Worm (Caenorhabditis elegans) whole organism, L1 larva: ENCODE measurements around the gene frpr-21.

Experiments used
- C34B4.2 ChIP-seq: sonication (generic microtip); optimal IDR thresholded peaks from 2 replicates; lab custom pipeline; 2017; ENCODE audit warnings: mild to moderate bottlenecking, missing genetic modification characterization, missing compliant biosample characterization
- F16B12.6 ChIP-seq: fragments of 150-350 bp; optimal IDR thresholded peaks from 2 replicates; lab custom pipeline; 2014; ENCODE audit warnings: missing biosample characterization, missing genetic modification characterization
- aly-2 ChIP-seq: fragments of 150-350 bp; optimal IDR thresholded peaks from 2 replicates; lab custom pipeline; 2014; ENCODE audit warnings: missing biosample characterization, missing genetic modification characterization
- ceh-8 ChIP-seq: fragments of 200-800 bp; sonication (Bioruptor generic); optimal IDR thresholded peaks from 2 replicates; lab custom pipeline; 2018; ENCODE audit warnings: mild to moderate bottlenecking, missing genetic modification characterization, moderate library complexity, missing compliant biosample characterization
- dpl-1 ChIP-seq, 3 experiments: fragments of 150-350 bp in 2 of 3; sonication (generic microtip) in 1 of 3; optimal IDR thresholded peaks; 2 replicates each; lab custom pipeline; 2014 to 2017; ENCODE audit warnings: missing biosample characterization in 3 of 3, missing genetic modification characterization in 3 of 3, missing genetic modification reagents in 3 of 3
- dsc-1 ChIP-seq: sonication (generic microtip); optimal IDR thresholded peaks from 2 replicates; lab custom pipeline; 2016; ENCODE audit warnings: mild to moderate bottlenecking, missing genetic modification characterization, missing compliant biosample characterization
- efl-3 ChIP-seq: fragments of 200-800 bp; sonication (Bioruptor generic); optimal IDR thresholded peaks from 2 replicates; lab custom pipeline; 2018; ENCODE audit warnings: mild to moderate bottlenecking, missing genetic modification characterization, missing compliant biosample characterization
- egl-13 ChIP-seq: sonication (generic microtip); optimal IDR thresholded peaks from 2 replicates; lab custom pipeline; 2016; ENCODE audit warnings: missing genotype, missing genetic modification reagents, missing genetic modification characterization, missing compliant biosample characterization
- elt-2 ChIP-seq: sonication (generic microtip); optimal IDR thresholded peaks from 2 replicates; lab custom pipeline; 2016; ENCODE audit warnings: missing genetic modification characterization, mild to moderate bottlenecking, inconsistent platforms, missing compliant biosample characterization, missing genetic modification reagents
- fkh-10 ChIP-seq: sonication (generic microtip); optimal IDR thresholded peaks from 2 replicates; lab custom pipeline; 2017; ENCODE audit warnings: missing biosample characterization, missing genetic modification reagents, missing genetic modification characterization
- fkh-8 ChIP-seq: sonication (generic microtip); optimal IDR thresholded peaks from 2 replicates; lab custom pipeline; 2016; ENCODE audit warnings: mild to moderate bottlenecking, missing genetic modification characterization, missing compliant biosample characterization
- fos-1 ChIP-seq: fragments of 150-350 bp; optimal IDR thresholded peaks from 2 replicates; lab custom pipeline; 2014; ENCODE audit warnings: missing biosample characterization, missing genetic modification characterization
- grh-1 ChIP-seq: fragments of 200-800 bp; sonication (Bioruptor generic); IDR thresholded peaks from 2 replicates; pipeline ENCODE4 v1.3.6; 2022; ENCODE audit warnings: missing genetic modification reagents, missing genetic modification characterization, missing compliant biosample characterization
- hlh-4 ChIP-seq: sonication (generic microtip); optimal IDR thresholded peaks from 2 replicates; lab custom pipeline; 2016; ENCODE audit warnings: mild to moderate bottlenecking, missing genetic modification characterization, missing compliant biosample characterization
- irx-1 ChIP-seq: sonication (generic microtip); optimal IDR thresholded peaks from 2 replicates; lab custom pipeline; 2016; ENCODE audit warnings: missing genetic modification characterization, missing compliant biosample characterization
- isw-1 ChIP-seq: fragments of 200-800 bp; sonication (Bioruptor generic); IDR thresholded peaks from 2 replicates; pipeline ENCODE4 v1.3.6; 2022; ENCODE audit warnings: missing genetic modification characterization, missing compliant biosample characterization
- jun-1 ChIP-seq: fragments of 150-350 bp; optimal IDR thresholded peaks from 2 replicates; lab custom pipeline; 2014; ENCODE audit warnings: missing biosample characterization, missing genetic modification reagents, missing genetic modification characterization
- lin-14 ChIP-seq: fragments of 200-800 bp; sonication (Bioruptor generic); optimal IDR thresholded peaks from 2 replicates; lab custom pipeline; 2018; ENCODE audit warnings: mild to moderate bottlenecking, missing genetic modification characterization, moderate library complexity, missing compliant biosample characterization
- lin-35 ChIP-seq, 2 experiments: fragments of 150-350 bp; optimal IDR thresholded peaks; 2 replicates each; lab custom pipeline; 2014; ENCODE audit warnings: missing biosample characterization in 2 of 2, missing genetic modification characterization in 2 of 2, missing genetic modification reagents in 2 of 2
- lin-39 ChIP-seq: fragments of 150-350 bp; optimal IDR thresholded peaks from 2 replicates; lab custom pipeline; 2014; ENCODE audit warnings: missing biosample characterization, missing genetic modification reagents, missing genetic modification characterization
- lir-3 ChIP-seq: sonication (generic microtip); optimal IDR thresholded peaks from 2 replicates; lab custom pipeline; 2016; ENCODE audit warnings: mild to moderate bottlenecking, missing genetic modification characterization, moderate library complexity, missing compliant biosample characterization; ENCODE audit not compliant: poor library complexity
- mef-2 ChIP-seq: fragments of 150-350 bp; optimal IDR thresholded peaks from 2 replicates; lab custom pipeline; 2014; ENCODE audit warnings: missing biosample characterization, missing genetic modification characterization
- nhr-12 ChIP-seq: sonication (generic microtip); optimal IDR thresholded peaks from 2 replicates; lab custom pipeline; 2017; ENCODE audit warnings: missing biosample characterization, missing genetic modification characterization
- nhr-20 ChIP-seq: sonication (generic microtip); optimal IDR thresholded peaks from 2 replicates; lab custom pipeline; 2016; ENCODE audit warnings: mild to moderate bottlenecking, missing genetic modification characterization, missing compliant biosample characterization
- nhr-237 ChIP-seq: fragments of 150-350 bp; optimal IDR thresholded peaks from 2 replicates; lab custom pipeline; 2014; ENCODE audit warnings: missing biosample characterization, missing genetic modification characterization
- nhr-28 ChIP-seq: fragments of 150-350 bp; optimal IDR thresholded peaks from 2 replicates; lab custom pipeline; 2014; ENCODE audit warnings: missing biosample characterization, missing genetic modification characterization
- nhr-47 ChIP-seq: sonication (generic microtip); optimal IDR thresholded peaks from 2 replicates; lab custom pipeline; 2016; ENCODE audit warnings: mild to moderate bottlenecking, missing genetic modification characterization, moderate library complexity, missing compliant biosample characterization
- nhr-71 ChIP-seq: sonication (generic microtip); optimal IDR thresholded peaks from 2 replicates; lab custom pipeline; 2016; ENCODE audit warnings: mild to moderate bottlenecking, missing genetic modification characterization, moderate library complexity, missing compliant biosample characterization
- nhr-85 ChIP-seq: sonication (generic microtip); peaks from one replicate; lab custom pipeline; 2016; ENCODE audit warnings: missing genetic modification characterization, inconsistent platforms, missing compliant biosample characterization
- nhr-90 ChIP-seq: sonication (generic microtip); optimal IDR thresholded peaks from 2 replicates; lab custom pipeline; 2016; ENCODE audit warnings: mild to moderate bottlenecking, missing genetic modification characterization, missing compliant biosample characterization; ENCODE audit not compliant: poor library complexity
- pag-3 ChIP-seq: sonication (generic microtip); optimal IDR thresholded peaks from 2 replicates; lab custom pipeline; 2017; ENCODE audit warnings: missing genetic modification characterization, mild to moderate bottlenecking, missing compliant biosample characterization, antibody characterized with exemption, borderline replicate concordance; ENCODE audit not compliant: insufficient read depth
- snu-23 ChIP-seq: sonication (generic microtip); optimal IDR thresholded peaks from 2 replicates; lab custom pipeline; 2016; ENCODE audit warnings: missing genetic modification characterization, missing compliant biosample characterization
- sptf-1 ChIP-seq: fragments of 150-350 bp; optimal IDR thresholded peaks from 2 replicates; lab custom pipeline; 2014; ENCODE audit warnings: missing biosample characterization, missing genetic modification characterization
- sup-37 ChIP-seq: fragments of 200-800 bp; sonication (Bioruptor generic); optimal IDR thresholded peaks from 2 replicates; lab custom pipeline; 2018; ENCODE audit warnings: mild to moderate bottlenecking, missing genetic modification characterization, missing compliant biosample characterization
- swsn-7 ChIP-seq: sonication (generic microtip); optimal IDR thresholded peaks from 2 replicates; lab custom pipeline; 2016; ENCODE audit warnings: missing genetic modification characterization, missing compliant biosample characterization
- tlp-1 ChIP-seq: fragments of 150-350 bp; optimal IDR thresholded peaks from 2 replicates; lab custom pipeline; 2014; ENCODE audit warnings: missing biosample characterization, missing genetic modification characterization
- unc-30 ChIP-seq: sonication (generic microtip); optimal IDR thresholded peaks from 2 replicates; lab custom pipeline; 2017; ENCODE audit warnings: missing biosample characterization, missing genetic modification characterization
- unc-62 ChIP-seq: fragments of 150-350 bp; optimal IDR thresholded peaks from 2 replicates; lab custom pipeline; 2014; ENCODE audit warnings: missing biosample characterization, missing genetic modification reagents, missing genetic modification characterization
- unc-86 ChIP-seq: sonication (generic microtip); optimal IDR thresholded peaks from 2 replicates; lab custom pipeline; 2016; ENCODE audit warnings: missing genetic modification characterization, missing compliant biosample characterization
- vab-15 ChIP-seq: sonication (generic microtip); optimal IDR thresholded peaks from 2 replicates; lab custom pipeline; 2017; ENCODE audit warnings: missing genotype, mild to moderate bottlenecking, missing genetic modification characterization, missing compliant biosample characterization
- xbp-1 ChIP-seq: sonication (generic microtip); optimal IDR thresholded peaks from 2 replicates; lab custom pipeline; 2016; ENCODE audit warnings: missing genetic modification characterization, missing compliant biosample characterization
- zag-1 ChIP-seq: fragments of 150-350 bp; optimal IDR thresholded peaks from 2 replicates; lab custom pipeline; 2014; ENCODE audit warnings: missing biosample characterization, missing genetic modification characterization
- ztf-11 ChIP-seq, 2 experiments: sonication (generic microtip); optimal IDR thresholded peaks; 2 replicates each; lab custom pipeline; 2016 to 2017; ENCODE audit warnings: missing genetic modification characterization in 2 of 2, missing biosample characterization in 1 of 2, missing compliant biosample characterization in 1 of 2

Gene frpr-21

ce11 chrII:10382247-10382646, 39.6 kb downstream of the frpr-21 start (continued):
- no peak for TF ChIP-seq mef-2 (tag; lab: Kevin White, UChicago)
- TF ChIP-seq dsc-1 (tag; lab: Kevin White, UChicago) = no peak
- TF ChIP-seq jun-1 = no peak
- TF ChIP-seq nhr-237 (tag; lab: Kevin White, UChicago) = no peak
- no peak for TF ChIP-seq lin-39 (tag; lab: Kevin White, UChicago)
- TF ChIP-seq aly-2 (tag; lab: Kevin White, UChicago) = no peak
- no peak for TF ChIP-seq fkh-10 (GFP tag; lab: Kevin White, UChicago)
- TF ChIP-seq C34B4.2 (tag; lab: Kevin White, UChicago) = no peak
- peak; percentile 62 for TF ChIP-seq nhr-20 (tag; lab: Kevin White, UChicago)
- no peak for TF ChIP-seq pag-3 (tag; lab: Kevin White, UChicago)
- TF ChIP-seq fos-1 (tag; lab: Kevin White, UChicago) = peak; percentile 21
- peak; percentile 51 for TF ChIP-seq elt-2 (tag; lab: Kevin White, UChicago)
- no peak for TF ChIP-seq sptf-1 (tag; lab: Kevin White, UChicago)
- TF ChIP-seq nhr-85 (tag; lab: Kevin White, UChicago) = peak; percentile 97
- TF ChIP-seq lin-35 (GFP tag; optimal IDR thresholded peaks at IDR 0.05; lab: Kevin White, UChicago) = peak; percentile 54 to 59
- peak; percentile 98 for TF ChIP-seq efl-3 (GFP tag; lab: Kevin White, UChicago)
- TF ChIP-seq snu-23 (GFP tag; lab: Kevin White, UChicago) = peak; percentile 70
- TF ChIP-seq nhr-90 (tag; lab: Kevin White, UChicago) = peak; percentile 69
- no peak for TF ChIP-seq ceh-8 (GFP tag; lab: Kevin White, UChicago)
- TF ChIP-seq nhr-47 = peak; percentile 53
- peak in 1 of 2 experiments; percentile 50 for TF ChIP-seq ztf-11 (tag; optimal IDR thresholded peaks at IDR 0.05; lab: Kevin White, UChicago)
- TF ChIP-seq nhr-71 (tag; lab: Kevin White, UChicago) = peak; percentile 64
- no peak for TF ChIP-seq sup-37 (GFP tag; lab: Kevin White, UChicago)
- TF ChIP-seq grh-1 (GFP tag; lab: Robert Waterston, UW) = peak; percentile 40; the same call in 1 of the 2 replicates
- no peak for TF ChIP-seq hlh-4 (tag; lab: Kevin White, UChicago)
- peak; percentile 13 for TF ChIP-seq lir-3 (tag; lab: Kevin White, UChicago)
- no peak for TF ChIP-seq nhr-12 (tag; lab: Kevin White, UChicago)
- TF ChIP-seq F16B12.6 (tag; lab: Kevin White, UChicago) = no peak
- TF ChIP-seq unc-30 (tag; lab: Kevin White, UChicago) = no peak
- TF ChIP-seq irx-1 (tag; lab: Kevin White, UChicago) = peak; percentile 22
- TF ChIP-seq dpl-1 (GFP tag; optimal IDR thresholded peaks at IDR 0.05; lab: Kevin White, UChicago) = peak; percentile 15 to 27 (median 27)
- TF ChIP-seq xbp-1 (tag; lab: Kevin White, UChicago) = peak; percentile 37
- TF ChIP-seq lin-14 (GFP tag; lab: Kevin White, UChicago) = peak; percentile 91

ce11 chrII:10379546-10379945, 42.3 kb downstream of the frpr-21 start:
- TF ChIP-seq zag-1 (tag; lab: Kevin White, UChicago) (no peak), nhr-71 (tag; lab: Kevin White, UChicago) (peak; percentile 24), lin-14 (GFP tag; lab: Kevin White, UChicago) (peak; percentile 43), egl-13 (tag; lab: Kevin White, UChicago) (peak; percentile 30), swsn-7 (tag; lab: Kevin White, UChicago) (peak; percentile 0), elt-2 (tag; lab: Kevin White, UChicago) (no peak), pag-3 (tag; lab: Kevin White, UChicago) (no peak), xbp-1 (tag; lab: Kevin White, UChicago) (no peak), nhr-47 (peak; percentile 16), nhr-85 (tag; lab: Kevin White, UChicago) (peak; percentile 13), unc-62 (no peak), isw-1 (GFP tag; lab: Robert Waterston, UW) (no peak), fkh-8 (tag; lab: Kevin White, UChicago) (peak; percentile 80), nhr-28 (tag; lab: Kevin White, UChicago) (no peak), unc-86 (tag; lab: Kevin White, UChicago) (no peak), dsc-1 (tag; lab: Kevin White, UChicago) (peak; percentile 51), tlp-1 (tag; lab: Kevin White, UChicago) (no peak), vab-15 (tag; lab: Kevin White, UChicago) (no peak), dpl-1 (GFP tag; optimal IDR thresholded peaks at IDR 0.05; lab: Kevin White, UChicago) (no peak)
- TF ChIP-seq, all 84 proteins: peak for 8
